Fruit fly (Drosophila melanogaster): ENCODE results near the gene IntS11.

DNA sequence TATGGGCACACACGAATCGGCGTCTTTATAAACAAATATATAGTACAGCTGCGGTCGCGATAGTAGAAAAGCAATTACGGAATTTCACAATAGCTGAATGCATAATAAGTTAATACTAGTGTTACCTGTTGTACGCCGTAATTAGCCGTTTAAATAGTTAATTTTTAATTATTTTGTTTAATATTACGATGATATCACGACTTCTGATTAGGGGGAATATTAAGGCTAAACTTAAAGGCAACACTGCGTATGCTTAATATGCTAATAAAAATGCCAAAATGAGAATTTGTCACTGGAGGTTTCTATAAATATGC, 33.8 kb downstream of the IntS11 start:
- TF ChIP-seq rn (GFP tag; IDR thresholded peaks at IDR 0.05) (no peak), fd96Ca (GFP tag; IDR thresholded peaks at IDR 0.05) (no peak), EcR (GFP tag; optimal IDR thresholded peaks at IDR 0.05) (no peak)
